Fruit fly (Drosophila melanogaster): ENCODE results near the gene Uros2.

- TF ChIP-seq psq (GFP tag; optimal IDR thresholded peaks at IDR 0.05), result no peak
- no peak for TF ChIP-seq lola (GFP tag; optimal IDR thresholded peaks at IDR 0.05)
- TF ChIP-seq Dfd (GFP tag; optimal IDR thresholded peaks at IDR 0.05), result no peak
- no peak for TF ChIP-seq Hnf4 (GFP tag; optimal IDR thresholded peaks at IDR 0.05)
- no peak for TF ChIP-seq pan (optimal IDR thresholded peaks at IDR 0.05)
- TF ChIP-seq dl (GFP tag; optimal IDR thresholded peaks at IDR 0.05; ENCODE audit: insufficient read depth in 1 of 2, partially characterized antibody in 2 of 2), result no peak
- no peak for TF ChIP-seq dsf (GFP tag; optimal IDR thresholded peaks at IDR 0.05; ENCODE audit: borderline replicate concordance)
- peak; percentile 10 for TF ChIP-seq h (GFP tag; optimal IDR thresholded peaks at IDR 0.05)
- no peak for TF ChIP-seq OdsH (GFP tag; optimal IDR thresholded peaks at IDR 0.05)
- TF ChIP-seq N (GFP tag; optimal IDR thresholded peaks at IDR 0.05), result no peak
Measured at dm6 chr3R:15803502-15804461, 15.5 kb downstream of the Uros2 start, which contains the start of gene alpha-Man-IIb.
